Fruit fly (Drosophila melanogaster): ENCODE results near the gene hoip.

The hoip gene

dm6 chr2L:9705872-9706317 lies 6.3 kb downstream of the hoip start, which contains the start of gene CG31710 (continued):
- TF ChIP-seq CG31224 (GFP tag; IDR thresholded peaks at IDR 0.05) (no peak), toy (GFP tag; IDR thresholded peaks at IDR 0.05) (no peak), CG10979 (tag; optimal IDR thresholded peaks at IDR 0.05) (no peak), CG7963 (GFP tag; IDR thresholded peaks at IDR 0.05; ENCODE audit: partially characterized antibody) (0 out of 3 replicates have a peak, but pooled peaks have one; percentile 30), CG12744 (GFP tag; optimal IDR thresholded peaks at IDR 0.05) (no peak), Stat92E (GFP tag; optimal IDR thresholded peaks at IDR 0.05) (no peak), CG6272 (GFP tag; IDR thresholded peaks at IDR 0.05) (no peak), CG15601 (tag; optimal IDR thresholded peaks at IDR 0.05) (peak; percentile 26), Side (GFP tag; optimal IDR thresholded peaks at IDR 0.05) (no peak), sens (GFP tag) (no peak), Dbx (GFP tag; IDR thresholded peaks at IDR 0.05) (no peak), CG5953 (GFP tag; IDR thresholded peaks at IDR 0.05) (no peak), CG17385 (GFP tag; optimal IDR thresholded peaks at IDR 0.05) (peak; percentile 22), zen2 (GFP tag; IDR thresholded peaks at IDR 0.05; ENCODE audit: partially characterized antibody) (no peak), Six4 (GFP tag; optimal IDR thresholded peaks at IDR 0.05) (no peak), slou (GFP tag; optimal IDR thresholded peaks at IDR 0.05) (no peak), cwo (GFP tag; optimal IDR thresholded peaks at IDR 0.05) (peak; percentile 96), CG14014 (GFP tag; IDR thresholded peaks at IDR 0.05) (no peak), CG2712 (tag; optimal IDR thresholded peaks at IDR 0.05) (peak; percentile 16), Doc3 (GFP tag; IDR thresholded peaks at IDR 0.05; ENCODE audit: partially characterized antibody) (no peak), Ptx1 (GFP tag; IDR thresholded peaks at IDR 0.05) (no peak), Taf1 (GFP tag; IDR thresholded peaks at IDR 0.05) (no peak), Hmr (GFP tag; optimal IDR thresholded peaks at IDR 0.05) (no peak), az2 (GFP tag; optimal IDR thresholded peaks at IDR 0.05) (no peak), dm (GFP tag; optimal IDR thresholded peaks at IDR 0.05) (peak; percentile 8), kah (GFP tag; optimal IDR thresholded peaks at IDR 0.05) (no peak), CG12219 (GFP tag; optimal IDR thresholded peaks at IDR 0.05) (no peak), Bteb2 (GFP tag; optimal IDR thresholded peaks at IDR 0.05) (no peak), zfh2 (GFP tag; optimal IDR thresholded peaks at IDR 0.05) (no peak), nerfin-1 (tag; optimal IDR thresholded peaks at IDR 0.05) (no peak), CG8290 (GFP tag; optimal IDR thresholded peaks at IDR 0.05) (no peak), CG8290 (tag; optimal IDR thresholded peaks at IDR 0.05) (peak in 1 of 2 experiments; percentile 45), mirr (GFP tag; optimal IDR thresholded peaks at IDR 0.05) (peak; percentile 22), fru (optimal IDR thresholded peaks at IDR 0.05) (no peak), pros (GFP tag; optimal IDR thresholded peaks at IDR 0.05) (peak; percentile 19), lbe (GFP tag; optimal IDR thresholded peaks at IDR 0.05) (peak; percentile 48), eyg (GFP tag; optimal IDR thresholded peaks at IDR 0.05) (no peak), D19B (GFP tag; optimal IDR thresholded peaks at IDR 0.05) (no peak), cato (GFP tag; optimal IDR thresholded peaks at IDR 0.05; ENCODE audit: borderline replicate concordance) (no peak), lmd (GFP tag; IDR thresholded peaks at IDR 0.05) (no peak), CG3847 (GFP tag; IDR thresholded peaks at IDR 0.05) (no peak), CoRest (tag; optimal IDR thresholded peaks at IDR 0.05) (no peak), Spps (tag; optimal IDR thresholded peaks at IDR 0.05) (no peak), CG6813 (GFP tag; optimal IDR thresholded peaks at IDR 0.05) (no peak), CG8388 (GFP tag; optimal IDR thresholded peaks at IDR 0.05) (no peak), Dfd (GFP tag; optimal IDR thresholded peaks at IDR 0.05) (no peak), Elba2 (GFP tag; optimal IDR thresholded peaks at IDR 0.05) (no peak), vfl (GFP tag; optimal IDR thresholded peaks at IDR 0.05) (no peak), CG9215 (GFP tag; IDR thresholded peaks at IDR 0.05) (no peak), Dip3 (GFP tag; optimal IDR thresholded peaks at IDR 0.05) (no peak), yki (optimal IDR thresholded peaks at IDR 0.05) (no peak), CG7357 (GFP tag; IDR thresholded peaks at IDR 0.05) (no peak), p53 (GFP tag; optimal IDR thresholded peaks at IDR 0.05) (no peak)

Data from whole organism, embryonic.